Worm (Caenorhabditis elegans): ENCODE data around the gene xdh-1.

The xdh-1 gene

DNA sequence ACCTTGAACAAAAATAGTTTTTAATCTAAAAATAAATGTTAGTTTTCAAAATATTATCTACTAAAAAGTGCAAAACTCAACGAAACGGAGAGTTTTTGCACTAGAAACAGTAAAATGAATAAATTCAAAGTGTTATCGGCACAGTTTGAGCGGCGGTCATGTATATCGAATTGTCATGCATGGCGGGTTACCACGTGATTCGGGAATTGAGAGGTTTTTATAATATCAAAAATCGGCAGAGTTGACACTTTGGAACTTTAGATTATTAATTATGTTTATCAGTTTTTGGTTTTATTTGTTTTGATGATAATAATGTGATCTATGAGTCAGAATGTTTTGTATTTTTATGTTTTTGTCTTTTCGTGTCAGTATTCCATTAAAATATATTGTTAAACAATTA lies 692 bp upstream of the xdh-1 start:
- TF ChIP-seq spr-1 (tag; optimal IDR thresholded peaks at IDR 0.05) (no peak), php-3 (GFP tag; IDR thresholded peaks at IDR 0.05) (peak; percentile 93), T26A8.4 (GFP tag; IDR thresholded peaks at IDR 0.05) (no peak), nhr-41 (GFP tag; IDR thresholded peaks at IDR 0.05) (no peak), fos-1 (tag; optimal IDR thresholded peaks at IDR 0.05) (no peak), hlh-30 (tag; optimal IDR thresholded peaks at IDR 0.05; ENCODE audit: insufficient read depth) (peak; percentile 86), gei-8 (GFP tag; optimal IDR thresholded peaks at IDR 0.05) (no peak), zfp-3 (GFP tag; conservative IDR thresholded peaks at IDR 0.05) (no peak), hmg-1.1 (GFP tag; IDR thresholded peaks at IDR 0.05) (no peak), lin-1 (GFP tag; IDR thresholded peaks at IDR 0.05) (peak; percentile 67), vab-7 (GFP tag; IDR thresholded peaks at IDR 0.05) (no peak), fkh-10 (GFP tag; optimal IDR thresholded peaks at IDR 0.05) (no peak), lir-3 (tag; optimal IDR thresholded peaks at IDR 0.05) (no peak), ztf-11 (tag; optimal IDR thresholded peaks at IDR 0.05) (no peak), nhr-42 (GFP tag; IDR thresholded peaks at IDR 0.05) (no peak), mdl-1 (tag; optimal IDR thresholded peaks at IDR 0.05) (peak in 1 of 2 experiments; percentile 58), zip-11 (GFP tag; IDR thresholded peaks at IDR 0.05) (no peak), mes-2 (tag; optimal IDR thresholded peaks at IDR 0.05; ENCODE audit: poor library complexity, severe bottlenecking) (no peak), nhr-28 (tag; optimal IDR thresholded peaks at IDR 0.05) (peak; percentile 50), daf-19 (GFP tag; conservative IDR thresholded peaks at IDR 0.05) (no peak), F37D6.2 (tag; optimal IDR thresholded peaks at IDR 0.05) (no peak), ZK337.2 (GFP tag; IDR thresholded peaks at IDR 0.05) (no peak), lin-29 (GFP tag; IDR thresholded peaks at IDR 0.05) (no peak), nhr-10 (tag; optimal IDR thresholded peaks at IDR 0.05) (no peak), snpc-1.2 (GFP tag; IDR thresholded peaks at IDR 0.05) (no peak), mxl-2 (GFP tag; conservative IDR thresholded peaks at IDR 0.05) (no peak), arid-1 (GFP tag; conservative IDR thresholded peaks at IDR 0.05) (no peak), Y75B8A.6 (GFP tag; IDR thresholded peaks at IDR 0.05) (no peak), dpl-1 (GFP tag; optimal IDR thresholded peaks at IDR 0.05) (no peak), ceh-20 (GFP tag; IDR thresholded peaks at IDR 0.05) (no peak), nhr-25 (tag; optimal IDR thresholded peaks at IDR 0.05; ENCODE audit: borderline replicate concordance, insufficient read depth) (no peak), hlh-11 (tag; optimal IDR thresholded peaks at IDR 0.05) (peak; percentile 84), set-16 (GFP tag; IDR thresholded peaks at IDR 0.05) (no peak), madf-9 (GFP tag; conservative IDR thresholded peaks at IDR 0.05) (no peak), zip-2 (tag; optimal IDR thresholded peaks at IDR 0.05) (no peak), unc-130 (GFP tag; optimal IDR thresholded peaks at IDR 0.05) (no peak), pha-4 (GFP tag; IDR thresholded peaks at IDR 0.05) (no peak), pha-4 (tag; optimal IDR thresholded peaks at IDR 0.05) (no peak), tag-97 (GFP tag; IDR thresholded peaks at IDR 0.05) (no peak), dmd-8 (GFP tag; IDR thresholded peaks at IDR 0.05) (no peak), nhr-76 (tag; optimal IDR thresholded peaks at IDR 0.05) (no peak), F26F4.8 (GFP tag; conservative IDR thresholded peaks at IDR 0.05) (no peak), rbr-2 (tag; optimal IDR thresholded peaks at IDR 0.05) (no peak), tra-1 (GFP tag; IDR thresholded peaks at IDR 0.05) (peak; percentile 48; the same call in 1 of the 2 replicates), ctbp-1 (GFP tag; IDR thresholded peaks at IDR 0.05) (no peak), mep-1 (tag; optimal IDR thresholded peaks at IDR 0.05) (peak; percentile 14), F10B5.3 (tag; optimal IDR thresholded peaks at IDR 0.05) (no peak), attf-4 (tag; optimal IDR thresholded peaks at IDR 0.05) (no peak), spr-3 (GFP tag; optimal IDR thresholded peaks at IDR 0.05) (no peak), daf-16 (GFP tag; optimal IDR thresholded peaks at IDR 0.05) (peak in 1 of 2 experiments; percentile 58), daf-16 (tag; optimal IDR thresholded peaks at IDR 0.05) (peak; percentile 94), T20F7.1 (GFP tag; optimal IDR thresholded peaks at IDR 0.05) (no peak)

Measured in whole organism, L4 larva.